Worm (Caenorhabditis elegans) whole organism, L4 larva: ENCODE measurements around the gene melo-3.

Experiments used
- D1046.2 ChIP-seq: fragments of 200-800 bp; sonication (Bioruptor generic); IDR thresholded peaks from 2 replicates; pipeline ENCODE4 v1.3.6; 2022; ENCODE audit warnings: missing genetic modification characterization, missing compliant biosample characterization
- F37D6.2 ChIP-seq: sonication (generic microtip); optimal IDR thresholded peaks from 2 replicates; lab custom pipeline; 2016; ENCODE audit warnings: mild to moderate bottlenecking, missing genetic modification characterization, missing compliant biosample characterization
- F49E8.2 ChIP-seq: sonication (generic microtip); optimal IDR thresholded peaks from 2 replicates; lab custom pipeline; 2016; ENCODE audit warnings: missing compliant biosample characterization, mild to moderate bottlenecking, missing genetic modification characterization, borderline replicate concordance
- R02D3.7 ChIP-seq: fragments of 150-350 bp; sonication (generic microtip); optimal IDR thresholded peaks from 3 replicates; lab custom pipeline; 2014; ENCODE audit warnings: missing biosample characterization, missing genetic modification characterization
- ZK337.2 ChIP-seq: fragments of 200-800 bp; sonication (Bioruptor generic); IDR thresholded peaks from 2 replicates; pipeline ENCODE4 v1.3.6; 2022; ENCODE audit warnings: missing genetic modification reagents, missing genetic modification characterization, missing compliant biosample characterization
- ZK546.5 ChIP-seq, 2 experiments: sonication (generic microtip); optimal IDR thresholded peaks; 2 replicates each; lab custom pipeline; 2017; ENCODE audit warnings: missing biosample characterization in 2 of 2, missing genetic modification characterization in 2 of 2
- aha-1 ChIP-seq: fragments of 150-350 bp; peaks from one replicate; lab custom pipeline; 2014; ENCODE audit warnings: missing biosample characterization, missing genetic modification characterization
- ama-1 ChIP-seq: fragments of 150-350 bp; optimal IDR thresholded peaks from 2 replicates; lab custom pipeline; 2014; ENCODE audit warnings: inconsistent platforms, mixed read lengths
- arid-1 ChIP-seq: fragments of 200-800 bp; sonication (Bioruptor generic); conservative IDR thresholded peaks from 2 replicates; pipeline ENCODE4 v1.3.6; 2022; ENCODE audit warnings: missing genetic modification reagents, missing genetic modification characterization, missing compliant biosample characterization
- ceh-20 ChIP-seq: fragments of 200-800 bp; sonication (Bioruptor generic); IDR thresholded peaks from 2 replicates; pipeline ENCODE4 v1.3.6; 2022; ENCODE audit warnings: missing genetic modification reagents, missing genetic modification characterization, missing compliant biosample characterization
- ceh-44 ChIP-seq: fragments of 200-800 bp; sonication (Bioruptor generic); IDR thresholded peaks from 2 replicates; pipeline ENCODE4 v1.3.6; 2022; ENCODE audit warnings: missing genetic modification reagents, missing genetic modification characterization, missing compliant biosample characterization
- ceh-62 ChIP-seq: sonication (generic microtip); optimal IDR thresholded peaks from 2 replicates; lab custom pipeline; 2017; ENCODE audit warnings: missing biosample characterization, missing genetic modification characterization
- ceh-82 ChIP-seq: sonication (generic microtip); optimal IDR thresholded peaks from 2 replicates; lab custom pipeline; 2017; ENCODE audit warnings: missing biosample characterization, missing genetic modification characterization
- ctbp-1 ChIP-seq: fragments of 200-800 bp; sonication (Bioruptor generic); IDR thresholded peaks from 2 replicates; pipeline ENCODE4 v1.3.6; 2022; ENCODE audit warnings: missing genetic modification reagents, missing genetic modification characterization, missing compliant biosample characterization
- dmd-6 ChIP-seq: fragments of 200-800 bp; sonication (Bioruptor generic); IDR thresholded peaks from 2 replicates; pipeline ENCODE4 v1.3.6; 2022; ENCODE audit warnings: missing genetic modification reagents, missing genetic modification characterization, missing compliant biosample characterization
- dmd-9 ChIP-seq: fragments of 200-800 bp; sonication (Bioruptor generic); IDR thresholded peaks from 2 replicates; pipeline ENCODE4 v1.3.6; 2022; ENCODE audit warnings: missing genetic modification reagents, missing genetic modification characterization, missing compliant biosample characterization
- duxl-1 ChIP-seq: sonication (generic microtip); optimal IDR thresholded peaks from 2 replicates; lab custom pipeline; 2016; ENCODE audit warnings: mild to moderate bottlenecking, missing genetic modification characterization, moderate library complexity, missing compliant biosample characterization; ENCODE audit not compliant: poor library complexity
- egl-43 ChIP-seq: fragments of 200-800 bp; sonication (Bioruptor generic); IDR thresholded peaks from 2 replicates; pipeline ENCODE4 v1.3.6; 2022; ENCODE audit warnings: missing genetic modification reagents, missing genetic modification characterization, missing compliant biosample characterization
- fos-1 ChIP-seq: fragments of 150-350 bp; optimal IDR thresholded peaks from 2 replicates; lab custom pipeline; 2014; ENCODE audit warnings: missing biosample characterization, missing genetic modification characterization
- lim-7 ChIP-seq: fragments of 200-800 bp; sonication (Bioruptor generic); IDR thresholded peaks from 2 replicates; pipeline ENCODE4 v1.3.6; 2022; ENCODE audit warnings: missing genetic modification characterization, missing compliant biosample characterization
- lin-38 ChIP-seq: fragments of 200-800 bp; sonication (Bioruptor generic); IDR thresholded peaks from 2 replicates; pipeline ENCODE4 v1.3.6; 2022; ENCODE audit warnings: missing genetic modification reagents, missing genetic modification characterization, missing compliant biosample characterization
- lin-39 ChIP-seq: fragments of 150-350 bp; optimal IDR thresholded peaks from 2 replicates; lab custom pipeline; 2014; ENCODE audit warnings: missing biosample characterization, missing genetic modification reagents, missing genetic modification characterization
- madf-5 ChIP-seq, 2 experiments: fragments of 200-800 bp; sonication (Bioruptor generic); IDR thresholded peaks; 2 replicates each; pipeline ENCODE4 v1.3.6; 2022; ENCODE audit warnings: missing compliant biosample characterization in 2 of 2, missing genetic modification characterization in 2 of 2
- madf-9 ChIP-seq: fragments of 200-800 bp; sonication (Bioruptor generic); conservative IDR thresholded peaks from 2 replicates; pipeline ENCODE4 v1.3.6; 2022; ENCODE audit warnings: missing genetic modification reagents, missing genetic modification characterization, missing compliant biosample characterization
- mdl-1 ChIP-seq, 2 experiments: fragments of 150-350 bp in 1 of 2; sonication (generic microtip) in 1 of 2; optimal IDR thresholded peaks; 2 replicates each; lab custom pipeline; 2014 to 2017; ENCODE audit warnings: missing biosample characterization in 2 of 2, missing genetic modification characterization in 2 of 2
- mdt-29 ChIP-seq: fragments of 200-800 bp; sonication (Bioruptor generic); IDR thresholded peaks from 2 replicates; pipeline ENCODE4 v1.3.6; 2022; ENCODE audit warnings: missing genetic modification reagents, missing genetic modification characterization, missing compliant biosample characterization
- mep-1 ChIP-seq: fragments of 150-350 bp; sonication (generic microtip); optimal IDR thresholded peaks from 3 replicates; lab custom pipeline; 2014; ENCODE audit warnings: missing biosample characterization, missing genetic modification characterization
- mxl-2 ChIP-seq: fragments of 200-800 bp; sonication (Bioruptor generic); conservative IDR thresholded peaks from 2 replicates; pipeline ENCODE4 v1.3.6; 2022; ENCODE audit warnings: missing genetic modification reagents, missing genetic modification characterization, missing compliant biosample characterization
- mxl-3 ChIP-seq: fragments of 200-800 bp; sonication (Bioruptor generic); optimal IDR thresholded peaks from 2 replicates; lab custom pipeline; 2018; ENCODE audit warnings: mild to moderate bottlenecking, missing genetic modification characterization, missing compliant biosample characterization
- nhr-11 ChIP-seq: fragments of 150-350 bp; optimal IDR thresholded peaks from 2 replicates; lab custom pipeline; 2014; ENCODE audit warnings: missing biosample characterization, missing genetic modification characterization
- nhr-237 ChIP-seq: sonication (generic microtip); optimal IDR thresholded peaks from 2 replicates; lab custom pipeline; 2017; ENCODE audit warnings: missing biosample characterization, missing genetic modification characterization
- nhr-41 ChIP-seq: fragments of 200-800 bp; sonication (Bioruptor generic); IDR thresholded peaks from 2 replicates; pipeline ENCODE4 v1.3.6; 2022; ENCODE audit warnings: missing genetic modification reagents, missing genetic modification characterization, missing compliant biosample characterization
- nhr-48 ChIP-seq: sonication (generic microtip); optimal IDR thresholded peaks from 2 replicates; lab custom pipeline; 2016; ENCODE audit warnings: mild to moderate bottlenecking, missing genetic modification characterization, missing compliant biosample characterization
- nhr-6 ChIP-seq: fragments of 150-350 bp; optimal IDR thresholded peaks from 2 replicates; lab custom pipeline; 2014; ENCODE audit warnings: missing biosample characterization, missing genetic modification characterization
- nhr-76 ChIP-seq: fragments of 150-350 bp; optimal IDR thresholded peaks from 2 replicates; lab custom pipeline; 2014; ENCODE audit warnings: missing biosample characterization, missing genetic modification characterization
- php-3 ChIP-seq: fragments of 200-800 bp; sonication (Bioruptor generic); IDR thresholded peaks from 2 replicates; pipeline ENCODE4 v1.3.6; 2022; ENCODE audit warnings: missing genetic modification reagents, missing genetic modification characterization, missing compliant biosample characterization
- rbr-2 ChIP-seq: sonication (generic microtip); optimal IDR thresholded peaks from 2 replicates; lab custom pipeline; 2016; ENCODE audit warnings: missing genotype, missing genetic modification characterization, missing compliant biosample characterization
- saeg-2 ChIP-seq: fragments of 200-800 bp; sonication (Bioruptor generic); IDR thresholded peaks from 2 replicates; pipeline ENCODE4 v1.3.6; 2022; ENCODE audit warnings: missing genetic modification reagents, missing genetic modification characterization, missing compliant biosample characterization
- skn-1 ChIP-seq: fragments of 150-350 bp; optimal IDR thresholded peaks from 2 replicates; lab custom pipeline; 2014; ENCODE audit warnings: missing biosample characterization, missing genetic modification characterization
- snpc-4 ChIP-seq: fragments of 150-350 bp; optimal IDR thresholded peaks from 2 replicates; lab custom pipeline; 2014; ENCODE audit warnings: missing biosample characterization, missing genetic modification characterization
- unc-130 ChIP-seq: sonication (generic microtip); optimal IDR thresholded peaks from 2 replicates; lab custom pipeline; 2016; ENCODE audit warnings: missing genetic modification reagents, missing genetic modification characterization, missing compliant biosample characterization
- unc-39 ChIP-seq: sonication (generic microtip); optimal IDR thresholded peaks from 2 replicates; lab custom pipeline; 2017; ENCODE audit warnings: missing biosample characterization, missing genetic modification characterization
- unc-62 ChIP-seq, 3 experiments: fragments of 150-350 bp in 1 of 3; sonication (generic microtip); optimal IDR thresholded peaks in 2 of 3; peaks in 1 of 3; 1 replicate in 1 of 3; 2 replicates in 2 of 3; lab custom pipeline; 2014 to 2017; ENCODE audit warnings: missing biosample characterization in 3 of 3, missing genetic modification characterization in 3 of 3, missing genetic modification reagents in 3 of 3, missing genotype in 1 of 3
- zfp-2 ChIP-seq: sonication (generic microtip); optimal IDR thresholded peaks from 2 replicates; lab custom pipeline; 2016; ENCODE audit warnings: mild to moderate bottlenecking, missing genetic modification characterization, missing compliant biosample characterization
- zfp-3 ChIP-seq: fragments of 200-800 bp; sonication (Bioruptor generic); conservative IDR thresholded peaks from 2 replicates; pipeline ENCODE4 v1.3.6; 2022; ENCODE audit warnings: missing genetic modification reagents, missing genetic modification characterization, missing compliant biosample characterization
- zip-2 ChIP-seq: fragments of 150-350 bp; optimal IDR thresholded peaks from 2 replicates; lab custom pipeline; 2014; ENCODE audit warnings: missing biosample characterization, missing genetic modification characterization
- ztf-11 ChIP-seq: fragments of 150-350 bp; optimal IDR thresholded peaks from 2 replicates; lab custom pipeline; 2014; ENCODE audit warnings: missing biosample characterization, missing genetic modification characterization

The melo-3 gene

DNA sequence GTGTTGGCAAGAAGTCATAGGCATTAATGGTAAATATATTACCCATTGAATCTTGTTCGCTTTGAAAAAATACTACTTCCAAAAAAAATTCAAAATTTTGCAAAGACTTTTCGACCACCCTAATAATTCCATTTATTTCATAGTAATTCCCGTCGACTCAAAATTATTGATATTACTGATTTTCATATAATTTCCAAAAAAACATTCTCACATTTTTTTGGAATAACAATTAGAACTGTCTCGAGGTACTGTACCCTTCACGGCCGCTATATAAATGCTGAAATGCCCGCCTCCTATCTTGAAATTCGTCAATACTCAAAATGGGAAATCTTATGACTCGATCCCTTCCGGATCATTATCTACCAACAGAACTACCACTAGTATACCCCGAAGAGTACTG, 13.1 kb downstream of the melo-3 start, which contains the start of gene F14H8.4:
Gene F14H8.4 (plus strand): TSS at position 301 of the 400 bp plus-strand sequence.
- no peak for TF ChIP-seq unc-39 (tag; lab: Kevin White, UChicago)
- TF ChIP-seq madf-5 (GFP tag; IDR thresholded peaks at IDR 0.05; lab: Robert Waterston, UW): no peak
- TF ChIP-seq D1046.2: no peak
- TF ChIP-seq madf-9 (GFP tag; lab: Robert Waterston, UW): no peak
- no peak for TF ChIP-seq ceh-20 (GFP tag; lab: Robert Waterston, UW)
- TF ChIP-seq nhr-11 (tag; lab: Kevin White, UChicago): no peak
- no peak for TF ChIP-seq nhr-48
- TF ChIP-seq F37D6.2 (tag; lab: Kevin White, UChicago): no peak
- TF ChIP-seq ctbp-1 (GFP tag; lab: Robert Waterston, UW): no peak
- TF ChIP-seq ztf-11 (tag; lab: Kevin White, UChicago): no peak
- no peak for TF ChIP-seq lin-39 (tag; lab: Kevin White, UChicago)
- TF ChIP-seq dmd-6 (GFP tag; lab: Robert Waterston, UW): no peak
- no peak for TF ChIP-seq rbr-2 (tag; lab: Kevin White, UChicago)
- TF ChIP-seq lim-7 (GFP tag; lab: Robert Waterston, UW): no peak
- TF ChIP-seq nhr-237 (tag; lab: Kevin White, UChicago): no peak

DNA sequence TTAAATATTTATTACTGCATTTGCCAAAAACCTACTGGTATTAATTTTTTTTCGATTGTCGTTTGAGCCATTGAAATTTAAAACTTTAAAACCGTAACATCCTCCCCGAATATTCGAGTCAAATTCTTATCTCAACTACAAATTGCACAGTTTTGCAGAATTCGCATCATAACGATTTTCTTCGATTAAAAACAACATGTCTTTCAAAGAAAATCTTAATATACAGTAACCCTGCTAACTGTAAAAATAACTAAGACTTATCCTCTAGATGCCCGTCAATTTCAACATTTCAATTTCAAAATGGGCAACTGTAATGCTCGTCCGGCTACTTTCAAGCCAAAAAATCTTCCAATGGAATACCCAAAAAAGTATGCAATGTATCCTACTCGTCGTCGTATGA, 15.9 kb downstream of the melo-3 start, which contains the start of gene F14H8.5:
Gene F14H8.5 (plus strand): TSS at position 301 of the 400 bp plus-strand sequence.
- TF ChIP-seq skn-1: no peak
- TF ChIP-seq F49E8.2: no peak
- no peak for TF ChIP-seq unc-130
- TF ChIP-seq dmd-9 (GFP tag; lab: Robert Waterston, UW): no peak
- no peak for TF ChIP-seq egl-43
- TF ChIP-seq dmd-6 (GFP tag; lab: Robert Waterston, UW): no peak
- TF ChIP-seq zfp-2 (tag; lab: Kevin White, UChicago): no peak
- no peak for TF ChIP-seq mdt-29 (GFP tag; lab: Robert Waterston, UW)
- TF ChIP-seq R02D3.7 (tag; lab: Kevin White, UChicago): no peak
- TF ChIP-seq nhr-237 (tag; lab: Kevin White, UChicago): no peak
- TF ChIP-seq aha-1 (tag; lab: Kevin White, UChicago): no peak
- no peak for TF ChIP-seq fos-1
- TF ChIP-seq duxl-1 (tag; lab: Kevin White, UChicago): no peak
- no peak for TF ChIP-seq zfp-3 (GFP tag; lab: Robert Waterston, UW)
- TF ChIP-seq ZK546.5 (tag; optimal IDR thresholded peaks at IDR 0.05; lab: Kevin White, UChicago): no peak
- TF ChIP-seq snpc-4: no peak
- TF ChIP-seq madf-9 (GFP tag; lab: Robert Waterston, UW): no peak
- no peak for TF ChIP-seq lin-38 (GFP tag; lab: Robert Waterston, UW)
- TF ChIP-seq nhr-41 (GFP tag; lab: Robert Waterston, UW): no peak
- no peak for TF ChIP-seq zip-2 (tag; lab: Kevin White, UChicago)

DNA sequence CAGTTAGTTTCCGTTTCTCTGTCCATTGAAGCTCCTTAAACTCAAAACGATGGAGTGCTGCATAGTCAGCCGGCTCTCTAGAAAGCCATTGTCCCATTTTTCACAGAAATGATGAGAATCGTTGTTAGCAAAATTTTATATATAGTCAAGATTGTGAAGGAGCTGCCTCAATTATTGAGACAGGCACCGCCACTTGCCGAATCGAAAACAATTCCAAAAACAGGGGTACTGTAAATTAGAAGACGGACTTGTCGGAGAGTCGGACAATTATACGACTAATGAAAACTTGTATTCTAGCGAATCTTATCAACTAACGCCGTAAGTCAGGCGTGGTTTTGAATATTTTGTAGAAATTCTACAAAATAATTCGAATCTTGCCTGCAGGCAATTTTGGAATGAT, 16.4 kb downstream of the melo-3 start, which contains the start of gene F14H8.2:
Gene F14H8.2 (minus strand): TSS at position 101 of the 400 bp plus-strand sequence.
- no peak for TF ChIP-seq ZK337.2
- TF ChIP-seq, all 104 proteins: peak for 0

DNA sequence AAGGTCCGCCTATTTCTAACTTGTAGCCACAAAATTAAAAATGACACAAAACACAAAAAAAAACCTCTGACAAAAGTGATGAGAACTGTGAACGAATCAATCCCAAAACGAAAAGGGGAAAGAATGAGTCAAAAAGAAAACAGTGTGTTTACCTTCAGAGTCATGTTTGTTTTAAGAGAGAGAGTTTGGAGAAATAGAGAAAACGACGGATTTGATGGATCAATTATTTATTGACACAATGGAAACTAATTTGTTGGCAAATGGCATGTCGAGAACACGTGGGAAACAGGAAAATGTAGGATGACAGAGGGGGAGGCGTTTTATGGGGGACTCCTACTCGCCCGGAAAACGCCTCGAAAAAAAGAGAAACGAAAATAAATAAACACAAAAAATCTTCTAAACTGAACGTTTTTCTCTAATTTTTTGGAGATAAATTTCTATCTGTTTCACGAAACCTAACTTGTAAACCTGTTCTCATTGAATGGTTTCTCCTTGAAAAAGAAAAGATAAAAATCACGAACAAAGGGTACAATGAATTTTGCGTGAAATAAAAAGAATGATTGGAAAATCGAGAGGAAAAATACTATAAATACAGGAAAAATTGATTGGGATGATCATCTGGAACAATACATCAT, 19.8 kb downstream of the melo-3 start:
- TF ChIP-seq php-3 (GFP tag; lab: Robert Waterston, UW) (no peak), ama-1 (lab: Kevin White, UChicago) (no peak), mxl-2 (GFP tag; lab: Robert Waterston, UW) (no peak), saeg-2 (GFP tag; lab: Robert Waterston, UW) (no peak), ceh-44 (GFP tag; lab: Robert Waterston, UW) (no peak), mep-1 (tag; lab: Kevin White, UChicago) (no peak), lin-38 (GFP tag; lab: Robert Waterston, UW) (no peak), unc-62 (GFP tag; optimal IDR thresholded peaks at IDR 0.05 in 1 of 2; lab: Kevin White, UChicago) (no peak), unc-62 (tag; optimal IDR thresholded peaks at IDR 0.05; lab: Kevin White, UChicago) (no peak), mdl-1 (tag; optimal IDR thresholded peaks at IDR 0.05; lab: Kevin White, UChicago) (peak in 1 of 2 experiments; percentile 1), nhr-76 (tag; lab: Kevin White, UChicago) (no peak), ceh-62 (tag; lab: Kevin White, UChicago) (no peak), nhr-6 (tag; lab: Kevin White, UChicago) (peak; percentile 33), arid-1 (GFP tag; lab: Robert Waterston, UW) (no peak), aha-1 (tag; lab: Kevin White, UChicago) (no peak), ceh-82 (tag; lab: Kevin White, UChicago) (no peak), nhr-237 (tag; lab: Kevin White, UChicago) (no peak), mxl-3 (GFP tag; lab: Kevin White, UChicago) (peak; percentile 1), skn-1 (no peak), rbr-2 (tag; lab: Kevin White, UChicago) (no peak)
